Worm (Caenorhabditis elegans): Measurements from ENCODE around the gene col-121.

ce11 chrIV:9371126-9371525 is 24.9 kb downstream of the col-121 start, which contains the start of gene fbxc-58:
- no peak for TF ChIP-seq lin-13 (GFP tag; optimal IDR thresholded peaks at IDR 0.05)
- no peak for TF ChIP-seq nhr-11 (tag; optimal IDR thresholded peaks at IDR 0.05)

Measured in whole organism, L2 larva.